Fruit fly (Drosophila melanogaster) whole organism, embryonic: ENCODE data around the gene Alp10.

Source experiments
- C15 ChIP-seq: fragments of 200-800 bp; sonication (Bioruptor generic); IDR thresholded peaks from 3 replicates; pipeline ENCODE4 v1.3.6; 2022; ENCODE audit warnings: missing biosample characterization, missing genetic modification characterization
- CG10979 ChIP-seq: fragments of 200-800 bp; sonication (Bioruptor generic); optimal IDR thresholded peaks from 2 replicates; lab custom pipeline; 2018; ENCODE audit warnings: missing biosample characterization, mild to moderate bottlenecking, missing genetic modification characterization, moderate library complexity
- CG12155 ChIP-seq: fragments of 200-800 bp; sonication (Bioruptor generic); optimal IDR thresholded peaks from 3 replicates; lab custom pipeline; 2016; ENCODE audit warnings: missing biosample characterization, missing genetic modification characterization
- CG14441 ChIP-seq: fragments of 200-800 bp; sonication (Bioruptor generic); IDR thresholded peaks from 2 replicates; pipeline ENCODE4 v1.3.6; 2022; ENCODE audit warnings: missing biosample characterization, missing genetic modification characterization
- CG15479 ChIP-seq: fragments of 200-800 bp; sonication (Bioruptor generic); optimal IDR thresholded peaks from 3 replicates; lab custom pipeline; 2019; ENCODE audit warnings: missing biosample characterization, mild to moderate bottlenecking, missing genetic modification characterization, moderate library complexity
- CG1603 ChIP-seq: fragments of 200-800 bp; sonication (Bioruptor generic); optimal IDR thresholded peaks from 2 replicates; lab custom pipeline; 2019; ENCODE audit warnings: missing biosample characterization, mild to moderate bottlenecking, missing genetic modification characterization, moderate library complexity
- CG2199 ChIP-seq: fragments of 200-800 bp; sonication (Bioruptor generic); IDR thresholded peaks from 3 replicates; pipeline ENCODE4 v1.3.6; 2022; ENCODE audit warnings: missing biosample characterization, missing genetic modification characterization
- CG3065 ChIP-seq: fragments of 200-800 bp; sonication (Bioruptor generic); optimal IDR thresholded peaks from 2 replicates; lab custom pipeline; 2016; ENCODE audit warnings: missing biosample characterization, missing genetic modification characterization
- CG31365 ChIP-seq: fragments of 200-800 bp; sonication (Bioruptor generic); optimal IDR thresholded peaks from 2 replicates; lab custom pipeline; 2018; ENCODE audit warnings: missing biosample characterization, mild to moderate bottlenecking, missing genetic modification characterization
- CG31388 ChIP-seq: fragments of 200-800 bp; sonication (Bioruptor generic); optimal IDR thresholded peaks from 2 replicates; lab custom pipeline; 2016; ENCODE audit warnings: missing biosample characterization, missing genetic modification characterization
- CG31441 ChIP-seq: fragments of 200-800 bp; sonication (Bioruptor generic); IDR thresholded peaks from 2 replicates; pipeline ENCODE4 v1.3.6; 2022; ENCODE audit warnings: missing biosample characterization, missing genetic modification characterization
- CG7556 ChIP-seq: fragments of 200-800 bp; sonication (Bioruptor generic); optimal IDR thresholded peaks from 2 replicates; lab custom pipeline; 2017; ENCODE audit warnings: missing biosample characterization, mild to moderate bottlenecking, missing genetic modification characterization
- CG8765 ChIP-seq: fragments of 200-800 bp; sonication (Bioruptor generic); IDR thresholded peaks from 2 replicates; pipeline ENCODE4 v1.3.6; 2022; ENCODE audit warnings: missing biosample characterization, missing genetic modification characterization
- Dp ChIP-seq: fragments of 200-800 bp; sonication (Bioruptor generic); optimal IDR thresholded peaks from 2 replicates; lab custom pipeline; 2018; ENCODE audit warnings: missing biosample characterization, mild to moderate bottlenecking, missing genetic modification characterization, moderate library complexity
- Ets65A ChIP-seq: fragments of 200-800 bp; sonication (Bioruptor generic); peaks from one replicate; lab custom pipeline; 2016; ENCODE audit warnings: missing biosample characterization, missing genetic modification characterization
- Gug ChIP-seq: fragments of 200-800 bp; sonication (Bioruptor generic); IDR thresholded peaks from 4 replicates; pipeline ENCODE4 v1.3.6; 2022; ENCODE audit warnings: missing biosample characterization, missing genetic modification characterization
- HLH54F ChIP-seq: fragments of 200-800 bp; sonication (Bioruptor generic); optimal IDR thresholded peaks from 3 replicates; lab custom pipeline; 2016; ENCODE audit warnings: missing biosample characterization, missing genetic modification characterization
- Hand ChIP-seq: fragments of 200-800 bp; sonication (Bioruptor generic); optimal IDR thresholded peaks from 2 replicates; lab custom pipeline; 2017; ENCODE audit warnings: mild to moderate bottlenecking, missing biosample characterization, missing genetic modification reagents, missing genetic modification characterization
- Hr78 ChIP-seq, 2 experiments: fragments of 200-800 bp in 1 of 2; fragments of >200 bp in 1 of 2; sonication (Bioruptor generic) in 1 of 2; optimal IDR thresholded peaks; 2 replicates each; lab custom pipeline; 2017 to 2019; ENCODE audit warnings: missing biosample characterization in 2 of 2, missing genetic modification characterization in 2 of 2, mild to moderate bottlenecking in 1 of 2, moderate library complexity in 1 of 2
- Kr ChIP-seq: fragments of 200-800 bp; sonication (Bioruptor generic); optimal IDR thresholded peaks from 2 replicates; lab custom pipeline; 2017; ENCODE audit warnings: missing biosample characterization, mild to moderate bottlenecking, missing genetic modification characterization
- Med ChIP-seq: fragments of 200-800 bp; sonication (Bioruptor generic); peaks from one replicate; lab custom pipeline; 2016; ENCODE audit warnings: missing biosample characterization, missing genetic modification characterization, mild to moderate bottlenecking, inconsistent platforms, moderate library complexity
- Neu2 ChIP-seq: fragments of 200-800 bp; sonication (Bioruptor generic); optimal IDR thresholded peaks from 3 replicates; lab custom pipeline; 2016; ENCODE audit warnings: missing biosample characterization, missing genetic modification characterization, borderline replicate concordance
- Optix ChIP-seq: fragments of 200-800 bp; sonication (Bioruptor generic); IDR thresholded peaks from 3 replicates; pipeline ENCODE4 v1.3.6; 2022; ENCODE audit warnings: missing biosample characterization, missing genetic modification characterization
- Rfx ChIP-seq: fragments of 200-800 bp; sonication (Bioruptor generic); IDR thresholded peaks from 2 replicates; pipeline ENCODE4 v1.3.6; 2022; ENCODE audit warnings: missing biosample characterization, missing genetic modification characterization
- Stat92E ChIP-seq, 3 experiments: fragments of >200 bp in 2 of 3; fragments of 200-800 bp in 1 of 3; sonication (Bioruptor generic) in 1 of 3; optimal IDR thresholded peaks; 2 replicates each; lab custom pipeline; 2017 to 2019; ENCODE audit warnings: missing biosample characterization in 3 of 3, missing genetic modification characterization in 3 of 3, mild to moderate bottlenecking in 1 of 3, moderate library complexity in 1 of 3
- al ChIP-seq: fragments of 200-800 bp; sonication (Bioruptor generic); IDR thresholded peaks from 2 replicates; pipeline ENCODE4 v1.3.6; 2022; ENCODE audit warnings: missing biosample characterization, missing genetic modification characterization
- bab2 ChIP-seq: fragments of 200-800 bp; sonication (Bioruptor generic); optimal IDR thresholded peaks from 2 replicates; lab custom pipeline; 2016; ENCODE audit warnings: missing biosample characterization, missing genetic modification characterization
- danr ChIP-seq: fragments of 200-800 bp; sonication (Bioruptor generic); IDR thresholded peaks from 2 replicates; pipeline ENCODE4 v1.3.6; 2022; ENCODE audit warnings: missing biosample characterization, missing genetic modification characterization
- dpn ChIP-seq, 2 experiments: fragments of 200-800 bp; sonication (Bioruptor generic); optimal IDR thresholded peaks; 3 replicates each; lab custom pipeline; 2016; ENCODE audit warnings: missing biosample characterization in 2 of 2, missing genetic modification characterization in 2 of 2
- ems ChIP-seq: fragments of 200-800 bp; sonication (Bioruptor generic); optimal IDR thresholded peaks from 3 replicates; lab custom pipeline; 2016; ENCODE audit warnings: missing biosample characterization, missing genetic modification characterization
- exex ChIP-seq: fragments of 200-800 bp; sonication (Bioruptor generic); optimal IDR thresholded peaks from 4 replicates; lab custom pipeline; 2018; ENCODE audit warnings: missing biosample characterization, mild to moderate bottlenecking, missing genetic modification characterization, moderate library complexity
- jigr1 ChIP-seq: fragments of 200-800 bp; sonication (Bioruptor generic); IDR thresholded peaks from 3 replicates; pipeline ENCODE4 v1.3.6; 2022; ENCODE audit warnings: missing biosample characterization, missing genetic modification characterization
- kah ChIP-seq: fragments of 200-800 bp; sonication (Bioruptor generic); optimal IDR thresholded peaks from 2 replicates; lab custom pipeline; 2018; ENCODE audit warnings: missing biosample characterization, mild to moderate bottlenecking, missing genetic modification characterization
- lola ChIP-seq, 3 experiments: fragments of >200 bp in 2 of 3; fragments of 200-800 bp in 1 of 3; sonication (Bioruptor generic) in 1 of 3; optimal IDR thresholded peaks; 2 replicates each; lab custom pipeline; 2017 to 2019; ENCODE audit warnings: missing biosample characterization in 3 of 3, missing genetic modification characterization in 3 of 3, mild to moderate bottlenecking in 1 of 3, moderate library complexity in 1 of 3
- luna ChIP-seq: fragments of 200-800 bp; sonication (Bioruptor generic); optimal IDR thresholded peaks from 2 replicates; lab custom pipeline; 2016; ENCODE audit warnings: missing biosample characterization, missing genetic modification characterization
- mam ChIP-seq: fragments of 200-800 bp; sonication (Bioruptor generic); optimal IDR thresholded peaks from 3 replicates; lab custom pipeline; 2016; ENCODE audit warnings: missing biosample characterization, missing genetic modification characterization
- pan ChIP-seq, 4 experiments: fragments of >200 bp in 3 of 4; fragments of 200-800 bp in 1 of 4; sonication (Bioruptor generic) in 1 of 4; optimal IDR thresholded peaks in 3 of 4; IDR thresholded peaks in 1 of 4; 2 replicates each; pipeline versions ENCODE4 v1.3.6 to Lab custom; 2017 to 2022; ENCODE audit warnings: missing biosample characterization in 2 of 4, missing genetic modification characterization in 2 of 4, mixed read lengths in 1 of 4
- pzg ChIP-seq: fragments of 200-800 bp; sonication (Bioruptor generic); optimal IDR thresholded peaks from 3 replicates; lab custom pipeline; 2018; ENCODE audit warnings: missing biosample characterization, mild to moderate bottlenecking, missing genetic modification characterization, moderate library complexity
- run ChIP-seq: fragments of 200-800 bp; sonication (Bioruptor generic); optimal IDR thresholded peaks from 3 replicates; lab custom pipeline; 2018; ENCODE audit warnings: missing biosample characterization, mild to moderate bottlenecking, missing genetic modification characterization
- sc ChIP-seq, 3 experiments: fragments of >200 bp in 2 of 3; fragments of 200-800 bp in 1 of 3; sonication (Bioruptor generic) in 1 of 3; optimal IDR thresholded peaks; 2 replicates in 2 of 3; 3 replicates in 1 of 3; lab custom pipeline; 2017; ENCODE audit warnings: mild to moderate bottlenecking in 1 of 3, missing biosample characterization in 1 of 3, missing genetic modification characterization in 1 of 3, missing genetic modification reagents in 1 of 3
- sens-2 ChIP-seq: fragments of 200-800 bp; sonication (Bioruptor generic); IDR thresholded peaks from 2 replicates; pipeline ENCODE4 v1.3.6; 2022; ENCODE audit warnings: missing biosample characterization, missing genetic modification characterization
- slbo ChIP-seq: fragments of 200-800 bp; sonication (Bioruptor generic); IDR thresholded peaks from 2 replicates; pipeline ENCODE4 v1.3.6; 2022; ENCODE audit warnings: missing biosample characterization, missing genetic modification characterization
- sna ChIP-seq: fragments of 200-800 bp; sonication (Bioruptor generic); IDR thresholded peaks from 2 replicates; pipeline ENCODE4 v1.3.6; 2022; ENCODE audit warnings: missing biosample characterization, missing genetic modification characterization; ENCODE audit not compliant: partially characterized antibody
- tio ChIP-seq: fragments of 200-800 bp; sonication (Bioruptor generic); optimal IDR thresholded peaks from 2 replicates; lab custom pipeline; 2017; ENCODE audit warnings: missing biosample characterization, missing genetic modification characterization, inconsistent platforms
- tna ChIP-seq: fragments of 200-800 bp; sonication (Bioruptor generic); IDR thresholded peaks from 2 replicates; pipeline ENCODE4 v1.3.6; 2022; ENCODE audit warnings: missing biosample characterization, missing genetic modification characterization; ENCODE audit not compliant: partially characterized antibody
- toy ChIP-seq: fragments of 200-800 bp; sonication (Bioruptor generic); IDR thresholded peaks from 2 replicates; pipeline ENCODE4 v1.3.6; 2022; ENCODE audit warnings: missing biosample characterization, missing genetic modification characterization
- trem ChIP-seq: fragments of 200-800 bp; optimal IDR thresholded peaks from 3 replicates; lab custom pipeline; 2019; ENCODE audit warnings: missing biosample characterization, mild to moderate bottlenecking, missing genetic modification characterization, moderate library complexity
- yki ChIP-seq: fragments of >200 bp; optimal IDR thresholded peaks from 3 replicates; lab custom pipeline; 2018
- zfh2 ChIP-seq: fragments of 200-800 bp; sonication (Bioruptor generic); optimal IDR thresholded peaks from 2 replicates; lab custom pipeline; 2016; ENCODE audit warnings: missing biosample characterization, missing genetic modification characterization

The Alp10 gene

DNA sequence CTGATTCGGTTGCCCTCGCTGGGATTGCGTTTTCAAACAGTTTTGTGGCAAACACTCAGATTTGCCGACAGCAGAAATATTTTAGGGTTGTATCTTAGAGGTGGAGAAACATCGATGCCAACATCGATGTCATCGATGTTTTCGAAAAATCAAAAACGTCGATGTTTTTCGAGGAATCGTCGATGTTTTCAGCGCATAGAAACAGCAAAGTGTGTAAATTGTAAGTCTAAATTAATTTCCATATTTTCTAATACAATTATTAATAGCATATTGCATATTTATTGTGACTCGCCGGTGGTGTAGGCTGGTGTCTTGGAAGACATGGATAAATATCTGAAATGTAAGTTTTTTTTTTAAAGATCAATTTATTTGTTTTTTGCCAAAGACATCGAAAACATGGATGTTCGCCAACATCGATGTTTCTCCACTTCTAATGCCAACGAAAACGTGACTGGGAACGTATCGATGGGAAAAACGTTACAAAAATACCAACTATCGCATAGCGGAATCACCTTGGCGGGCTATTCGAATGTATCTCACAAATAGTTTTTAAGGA is 8.9 kb upstream of the Alp10 start, which contains the start of gene TM9SF3 (continued):
- no peak for TF ChIP-seq CG14441 (GFP tag; lab: Robert Waterston, UW)
- TF ChIP-seq CG31388 (GFP tag; lab: Kevin White, UChicago), result no peak
- TF ChIP-seq jigr1 (GFP tag; lab: Robert Waterston, UW), result no peak
- peak; percentile 91 for TF ChIP-seq Dp (GFP tag; lab: Kevin White, UChicago)
- TF ChIP-seq ems (GFP tag; lab: Kevin White, UChicago), result peak; percentile 25
- TF ChIP-seq sna, result peak; percentile 87
- peak; percentile 22 for TF ChIP-seq zfh2 (GFP tag; lab: Kevin White, UChicago)
- peak; percentile 46; the same call in 1 of the 2 replicates for TF ChIP-seq slbo
- TF ChIP-seq Hand (GFP tag; lab: Kevin White, UChicago), result no peak
- no peak for TF ChIP-seq luna (GFP tag; lab: Kevin White, UChicago)
- no peak for TF ChIP-seq sens-2 (GFP tag; lab: Robert Waterston, UW)
- no peak for TF ChIP-seq Stat92E (GFP tag; optimal IDR thresholded peaks at IDR 0.05; lab: Kevin White, UChicago)
- TF ChIP-seq CG7556 (GFP tag; lab: Kevin White, UChicago), result no peak
- TF ChIP-seq trem (tag; lab: Kevin White, UChicago), result peak; percentile 37
- peak; percentile 26 for TF ChIP-seq yki (lab: Kevin White, UChicago)
- TF ChIP-seq mam (GFP tag; lab: Kevin White, UChicago), result peak; percentile 46
- no peak for TF ChIP-seq exex (tag; lab: Kevin White, UChicago)
- no peak for TF ChIP-seq sc (optimal IDR thresholded peaks at IDR 0.05; lab: Kevin White, UChicago)
- no peak for TF ChIP-seq sc (GFP tag; optimal IDR thresholded peaks at IDR 0.05; lab: Kevin White, UChicago)
- peak in 1 of 3 experiments; percentile 26 for TF ChIP-seq lola (GFP tag; optimal IDR thresholded peaks at IDR 0.05; lab: Kevin White, UChicago)
- no peak for TF ChIP-seq CG1603 (tag; lab: Kevin White, UChicago)
- no peak for TF ChIP-seq Optix (GFP tag; lab: Robert Waterston, UW)
- TF ChIP-seq kah, result no peak
- TF ChIP-seq CG10979 (tag; lab: Kevin White, UChicago), result no peak
- TF ChIP-seq HLH54F (GFP tag; lab: Kevin White, UChicago), result peak; percentile 7
- no peak for TF ChIP-seq C15 (GFP tag; lab: Robert Waterston, UW)
- TF ChIP-seq Kr (GFP tag; lab: Kevin White, UChicago), result no peak
- TF ChIP-seq CG15479, result no peak
- TF ChIP-seq toy (GFP tag; lab: Robert Waterston, UW), result no peak
- no peak for TF ChIP-seq CG2199 (GFP tag; lab: Robert Waterston, UW)
- peak; percentile 5 to 14 for TF ChIP-seq dpn (GFP tag; optimal IDR thresholded peaks at IDR 0.05; lab: Kevin White, UChicago)
- TF ChIP-seq danr (GFP tag; lab: Robert Waterston, UW), result no peak
- peak; percentile 55 for TF ChIP-seq pzg (GFP tag; lab: Kevin White, UChicago)
- TF ChIP-seq bab2 (GFP tag; lab: Kevin White, UChicago), result no peak
- peak; percentile 62 for TF ChIP-seq tna (GFP tag; lab: Robert Waterston, UW)
- TF ChIP-seq Hr78 (GFP tag; optimal IDR thresholded peaks at IDR 0.05; lab: Kevin White, UChicago), result no peak
- TF ChIP-seq pan (optimal IDR thresholded peaks at IDR 0.05; lab: Kevin White, UChicago), result no peak
- TF ChIP-seq pan (GFP tag; optimal IDR thresholded peaks at IDR 0.05 in 1 of 2, IDR thresholded peaks at IDR 0.05 in 1 of 2), result no peak
- peak; percentile 94 for TF ChIP-seq Ets65A (GFP tag; lab: Kevin White, UChicago)
- peak; percentile 41; the same call in 1 of the 2 replicates for TF ChIP-seq Rfx (GFP tag; lab: Robert Waterston, UW)
- peak; percentile 34 for TF ChIP-seq CG12155 (GFP tag; lab: Kevin White, UChicago)
- peak; percentile 13 for TF ChIP-seq tio (GFP tag; lab: Kevin White, UChicago)
- no peak for TF ChIP-seq CG8765 (GFP tag; lab: Robert Waterston, UW)
- TF ChIP-seq CG3065 (GFP tag; lab: Kevin White, UChicago), result no peak
- no peak for TF ChIP-seq run
- TF ChIP-seq al, result no peak
- TF ChIP-seq CG31441 (GFP tag; lab: Robert Waterston, UW), result peak; percentile 87
- TF ChIP-seq Med (GFP tag; lab: Kevin White, UChicago), result peak; percentile 59
- TF ChIP-seq Gug, result 0 out of 4 replicates have a peak, but pooled peaks have one; percentile 9
- TF ChIP-seq CG31365 (tag; lab: Kevin White, UChicago), result no peak
- TF ChIP-seq Neu2 (GFP tag; lab: Kevin White, UChicago), result no peak
